Worm (Caenorhabditis elegans) whole organism, L2 larva: Measurements from ENCODE around the gene ints-11.

ENCODE experiments used
- F13H6.1 ChIP-seq: sonication (generic microtip); optimal IDR thresholded peaks from 2 replicates; lab custom pipeline; 2016; ENCODE audit warnings: missing genetic modification characterization, missing compliant biosample characterization
- R02D3.7 ChIP-seq: fragments of 150-350 bp; optimal IDR thresholded peaks from 2 replicates; lab custom pipeline; 2014; ENCODE audit warnings: missing biosample characterization, missing genetic modification characterization
- Y55F3AM.14 ChIP-seq: fragments of 200-800 bp; sonication (Bioruptor generic); optimal IDR thresholded peaks from 2 replicates; lab custom pipeline; 2018; ENCODE audit warnings: mild to moderate bottlenecking, missing genetic modification characterization, missing compliant biosample characterization
- ZK546.5 ChIP-seq: sonication (generic microtip); optimal IDR thresholded peaks from 2 replicates; lab custom pipeline; 2017; ENCODE audit warnings: missing biosample characterization, missing genetic modification characterization
- alr-1 ChIP-seq: fragments of 150-350 bp; optimal IDR thresholded peaks from 2 replicates; lab custom pipeline; 2014; ENCODE audit warnings: missing biosample characterization, missing genetic modification characterization
- aly-2 ChIP-seq: fragments of 150-350 bp; optimal IDR thresholded peaks from 2 replicates; lab custom pipeline; 2014; ENCODE audit warnings: missing biosample characterization, missing genetic modification characterization
- blmp-1 ChIP-seq: sonication (generic microtip); optimal IDR thresholded peaks from 2 replicates; lab custom pipeline; 2017; ENCODE audit warnings: missing genetic modification characterization, mild to moderate bottlenecking, missing compliant biosample characterization, antibody characterized with exemption, moderate library complexity; ENCODE audit not compliant: insufficient read depth
- ceh-16 ChIP-seq: fragments of 150-350 bp; optimal IDR thresholded peaks from 2 replicates; lab custom pipeline; 2014; ENCODE audit warnings: missing biosample characterization, missing genetic modification characterization
- crh-2 ChIP-seq: sonication (generic microtip); optimal IDR thresholded peaks from 2 replicates; lab custom pipeline; 2017; ENCODE audit warnings: missing biosample characterization, missing genetic modification characterization
- dmd-4 ChIP-seq: sonication (generic microtip); optimal IDR thresholded peaks from 2 replicates; lab custom pipeline; 2017; ENCODE audit warnings: missing biosample characterization, missing genetic modification characterization
- egl-27 ChIP-seq: sonication (generic microtip); optimal IDR thresholded peaks from 3 replicates; lab custom pipeline; 2017; ENCODE audit warnings: missing biosample characterization, missing genetic modification reagents, missing genetic modification characterization
- elt-1 ChIP-seq: fragments of 150-350 bp; optimal IDR thresholded peaks from 2 replicates; lab custom pipeline; 2014; ENCODE audit warnings: missing biosample characterization, missing genetic modification characterization
- elt-3 ChIP-seq: sonication (generic microtip); optimal IDR thresholded peaks from 2 replicates; lab custom pipeline; 2017; ENCODE audit warnings: missing biosample characterization, missing genetic modification characterization
- fos-1 ChIP-seq: fragments of 150-350 bp; optimal IDR thresholded peaks from 2 replicates; lab custom pipeline; 2014; ENCODE audit warnings: missing biosample characterization, missing genetic modification characterization
- gmeb-1 ChIP-seq: fragments of 150-350 bp; optimal IDR thresholded peaks from 2 replicates; lab custom pipeline; 2014; ENCODE audit warnings: missing biosample characterization, missing genetic modification characterization
- lin-11 ChIP-seq: fragments of 150-350 bp; sonication (generic microtip); optimal IDR thresholded peaks from 2 replicates; lab custom pipeline; 2014; ENCODE audit warnings: missing biosample characterization, missing genetic modification characterization, inconsistent platforms, mixed read lengths
- lin-39 ChIP-seq: fragments of 150-350 bp; optimal IDR thresholded peaks from 2 replicates; lab custom pipeline; 2014; ENCODE audit warnings: missing biosample characterization, missing genetic modification reagents, missing genetic modification characterization
- lsy-2 ChIP-seq, 2 experiments: fragments of 150-350 bp in 1 of 2; sonication (generic microtip) in 1 of 2; optimal IDR thresholded peaks; 2 replicates each; lab custom pipeline; 2014 to 2017; ENCODE audit warnings: missing biosample characterization in 2 of 2, missing genetic modification characterization in 2 of 2
- mab-5 ChIP-seq: fragments of 150-350 bp; optimal IDR thresholded peaks from 2 replicates; lab custom pipeline; 2014; ENCODE audit warnings: missing biosample characterization, missing genetic modification characterization
- mbf-1 ChIP-seq: sonication (generic microtip); optimal IDR thresholded peaks from 2 replicates; lab custom pipeline; 2017; ENCODE audit warnings: missing biosample characterization, missing genetic modification characterization
- nhr-10 ChIP-seq: sonication (generic microtip); optimal IDR thresholded peaks from 2 replicates; lab custom pipeline; 2017; ENCODE audit warnings: missing biosample characterization, missing genetic modification characterization
- nhr-11 ChIP-seq: fragments of 150-350 bp; optimal IDR thresholded peaks from 2 replicates; lab custom pipeline; 2014; ENCODE audit warnings: missing biosample characterization, missing genetic modification characterization
- nhr-21 ChIP-seq: fragments of 150-350 bp; optimal IDR thresholded peaks from 2 replicates; lab custom pipeline; 2014; ENCODE audit warnings: missing biosample characterization, missing genetic modification characterization
- nhr-23 ChIP-seq: fragments of 150-350 bp; optimal IDR thresholded peaks from 2 replicates; lab custom pipeline; 2014; ENCODE audit warnings: missing biosample characterization, missing genetic modification reagents, missing genetic modification characterization
- nhr-237 ChIP-seq: fragments of 150-350 bp; optimal IDR thresholded peaks from 2 replicates; lab custom pipeline; 2014; ENCODE audit warnings: missing biosample characterization, missing genetic modification characterization
- nhr-6 ChIP-seq: fragments of 150-350 bp; optimal IDR thresholded peaks from 2 replicates; lab custom pipeline; 2014; ENCODE audit warnings: missing biosample characterization, missing genetic modification characterization
- nhr-77 ChIP-seq: fragments of 150-350 bp; optimal IDR thresholded peaks from 2 replicates; lab custom pipeline; 2014; ENCODE audit warnings: missing biosample characterization, missing genetic modification characterization
- sem-4 ChIP-seq: fragments of 150-350 bp; optimal IDR thresholded peaks from 2 replicates; lab custom pipeline; 2014; ENCODE audit warnings: missing biosample characterization, missing genetic modification reagents, missing genetic modification characterization
- skn-1 ChIP-seq: sonication (generic microtip); optimal IDR thresholded peaks from 2 replicates; lab custom pipeline; 2017; ENCODE audit warnings: missing biosample characterization, missing genetic modification characterization
- sma-3 ChIP-seq: sonication (generic microtip); optimal IDR thresholded peaks from 2 replicates; lab custom pipeline; 2016; ENCODE audit warnings: missing genetic modification reagents, missing genetic modification characterization, missing compliant biosample characterization
- sma-9 ChIP-seq, 2 experiments: fragments of 150-350 bp in 1 of 2; sonication (generic microtip) in 1 of 2; optimal IDR thresholded peaks; 2 replicates each; lab custom pipeline; 2014 to 2016; ENCODE audit warnings: missing genetic modification characterization in 2 of 2, mild to moderate bottlenecking in 1 of 2, missing biosample characterization in 1 of 2, missing compliant biosample characterization in 1 of 2, missing genetic modification reagents in 1 of 2, moderate library complexity in 1 of 2
- snpc-4 ChIP-seq: fragments of 150-350 bp; optimal IDR thresholded peaks from 2 replicates; lab custom pipeline; 2014; ENCODE audit warnings: missing biosample characterization, missing genetic modification characterization
- unc-39 ChIP-seq: fragments of 150-350 bp; optimal IDR thresholded peaks from 2 replicates; lab custom pipeline; 2014; ENCODE audit warnings: missing biosample characterization, missing genetic modification characterization
- unc-55 ChIP-seq: fragments of 150-350 bp; sonication (generic microtip); optimal IDR thresholded peaks from 3 replicates; lab custom pipeline; 2014; ENCODE audit warnings: missing biosample characterization, missing genetic modification reagents, missing genetic modification characterization
- unc-62 ChIP-seq: fragments of 150-350 bp; optimal IDR thresholded peaks from 2 replicates; lab custom pipeline; 2014; ENCODE audit warnings: missing biosample characterization, missing genetic modification reagents, missing genetic modification characterization
- ztf-1 ChIP-seq: fragments of 200-800 bp; sonication (Bioruptor generic); conservative IDR thresholded peaks from 2 replicates; pipeline ENCODE4 v1.3.6; 2022; ENCODE audit warnings: missing genetic modification characterization, missing compliant biosample characterization
- ztf-11 ChIP-seq: sonication (generic microtip); optimal IDR thresholded peaks from 2 replicates; lab custom pipeline; 2017; ENCODE audit warnings: missing biosample characterization, missing genetic modification characterization

The ints-11 gene

ce11 chrII:8185016-8185493, 41.8 kb upstream of the ints-11 start, which contains the start of the genes mig-5 and cct-1 (continued):
- TF ChIP-seq egl-27 (tag; lab: Kevin White, UChicago): peak; percentile 91
- TF ChIP-seq fos-1 (tag; lab: Kevin White, UChicago): peak; percentile 90
- TF ChIP-seq aly-2 (tag; lab: Kevin White, UChicago): no peak
- TF ChIP-seq ZK546.5 (tag; lab: Kevin White, UChicago): peak; percentile 90
- peak; percentile 97 for TF ChIP-seq nhr-6
- peak; percentile 9 for TF ChIP-seq alr-1 (tag; lab: Kevin White, UChicago)
- TF ChIP-seq nhr-77 (tag; lab: Kevin White, UChicago): peak; percentile 86
- TF ChIP-seq dmd-4 (tag; lab: Kevin White, UChicago): peak; percentile 41
- TF ChIP-seq lin-11 (tag; lab: Kevin White, UChicago): peak; percentile 98
- TF ChIP-seq blmp-1 (tag; lab: Kevin White, UChicago): peak; percentile 75
- peak; percentile 84 for TF ChIP-seq nhr-237
- TF ChIP-seq unc-55 (GFP tag; lab: Kevin White, UChicago): peak; percentile 100
- TF ChIP-seq nhr-10 (tag; lab: Kevin White, UChicago): peak; percentile 85
- peak; percentile 89 for TF ChIP-seq unc-62 (GFP tag; lab: Kevin White, UChicago)
- no peak for TF ChIP-seq lin-39 (tag; lab: Kevin White, UChicago)
- peak; percentile 16 for TF ChIP-seq elt-1 (tag; lab: Kevin White, UChicago)
- peak; percentile 92 for TF ChIP-seq ceh-16 (tag; lab: Kevin White, UChicago)
- TF ChIP-seq nhr-11 (tag; lab: Kevin White, UChicago): peak; percentile 48
- peak; percentile 99 for TF ChIP-seq sem-4 (tag; lab: Kevin White, UChicago)
- TF ChIP-seq Y55F3AM.14 (GFP tag; lab: Kevin White, UChicago): peak; percentile 71
- peak; percentile 96 for TF ChIP-seq F13H6.1 (tag; lab: Kevin White, UChicago)
- TF ChIP-seq sma-9 (GFP tag; optimal IDR thresholded peaks at IDR 0.05; lab: Kevin White, UChicago): peak; percentile 98
- no peak for TF ChIP-seq sma-9 (tag; optimal IDR thresholded peaks at IDR 0.05; lab: Kevin White, UChicago)
- TF ChIP-seq unc-39 (tag; lab: Kevin White, UChicago): no peak

ce11 chrII:8181437-8181836, 38.2 kb upstream of the ints-11 start, which contains the start of gene dylt-3:
TSS of gene dylt-3 (plus strand) at chrII:8181737.
- no peak for TF ChIP-seq gmeb-1
- no peak for TF ChIP-seq nhr-21 (tag; lab: Kevin White, UChicago)
- no peak for TF ChIP-seq skn-1 (tag; lab: Kevin White, UChicago)
- TF ChIP-seq alr-1 (tag; lab: Kevin White, UChicago): no peak
- TF ChIP-seq ztf-1 (GFP tag; lab: Robert Waterston, UW): no peak
- no peak for TF ChIP-seq egl-27 (tag; lab: Kevin White, UChicago)
- TF ChIP-seq nhr-237: no peak
- no peak for TF ChIP-seq blmp-1 (tag; lab: Kevin White, UChicago)
- no peak for TF ChIP-seq aly-2 (tag; lab: Kevin White, UChicago)
- no peak for TF ChIP-seq R02D3.7 (tag; lab: Kevin White, UChicago)

- TF ChIP-seq sma-3 (GFP tag; lab: Kevin White, UChicago): no peak
- no peak for TF ChIP-seq F13H6.1 (tag; lab: Kevin White, UChicago)
- TF ChIP-seq lsy-2 (tag; optimal IDR thresholded peaks at IDR 0.05; lab: Kevin White, UChicago): no peak
- TF ChIP-seq snpc-4 (tag; lab: Kevin White, UChicago): no peak
- TF ChIP-seq elt-1 (tag; lab: Kevin White, UChicago): no peak
- TF ChIP-seq nhr-77 (tag; lab: Kevin White, UChicago): no peak
- TF ChIP-seq mab-5 (tag; lab: Kevin White, UChicago): no peak
- no peak for TF ChIP-seq mbf-1 (tag; lab: Kevin White, UChicago)
- no peak for TF ChIP-seq elt-3
- TF ChIP-seq gmeb-1: no peak
- no peak for TF ChIP-seq Y55F3AM.14 (GFP tag; lab: Kevin White, UChicago)
- no peak for TF ChIP-seq nhr-23 (tag; lab: Kevin White, UChicago)
Observed at ce11 chrII:8180281-8180680, 37.0 kb upstream of the ints-11 start, which contains the start of gene T05C12.4. TSS of gene T05C12.4 (minus strand) at chrII:8180381.

- TF ChIP-seq lin-39 (tag; lab: Kevin White, UChicago) (no peak), alr-1 (tag; lab: Kevin White, UChicago) (no peak), elt-3 (no peak), nhr-23 (tag; lab: Kevin White, UChicago) (no peak), snpc-4 (tag; lab: Kevin White, UChicago) (no peak), ztf-11 (tag; lab: Kevin White, UChicago) (no peak), egl-27 (tag; lab: Kevin White, UChicago) (no peak), sma-9 (GFP tag; optimal IDR thresholded peaks at IDR 0.05; lab: Kevin White, UChicago) (no peak), sma-9 (tag; optimal IDR thresholded peaks at IDR 0.05; lab: Kevin White, UChicago) (no peak), sma-3 (GFP tag; lab: Kevin White, UChicago) (no peak), sem-4 (tag; lab: Kevin White, UChicago) (no peak), F13H6.1 (tag; lab: Kevin White, UChicago) (no peak), elt-1 (tag; lab: Kevin White, UChicago) (no peak), ceh-16 (tag; lab: Kevin White, UChicago) (no peak), crh-2 (tag; lab: Kevin White, UChicago) (no peak), R02D3.7 (tag; lab: Kevin White, UChicago) (no peak)
- TF ChIP-seq, all 48 proteins: peak for 0
Observed at ce11 chrII:8178614-8179013, 35.3 kb upstream of the ints-11 start.
